Worm (Caenorhabditis elegans) whole organism, young adult: ENCODE data around the gene srz-13.

Experiments
- B0019.2 ChIP-seq: fragments of 200-800 bp; sonication (Bioruptor generic); conservative IDR thresholded peaks from 2 replicates; pipeline ENCODE4 v1.3.6; 2022; ENCODE audit warnings: missing genetic modification reagents, missing genetic modification characterization, missing compliant biosample characterization
- B0035.1 ChIP-seq: sonication (generic microtip); optimal IDR thresholded peaks from 2 replicates; lab custom pipeline; 2016; ENCODE audit warnings: missing genetic modification characterization, mild to moderate bottlenecking, missing compliant biosample characterization, missing genotype, missing genetic modification reagents
- F22D6.2 ChIP-seq: sonication (generic microtip); optimal IDR thresholded peaks from 2 replicates; lab custom pipeline; 2016; ENCODE audit warnings: mild to moderate bottlenecking, missing genetic modification characterization, missing compliant biosample characterization
- F49E8.2 ChIP-seq: sonication (generic microtip); optimal IDR thresholded peaks from 3 replicates; lab custom pipeline; 2017; ENCODE audit warnings: missing genetic modification characterization, mild to moderate bottlenecking, missing compliant biosample characterization, antibody characterized with exemption, moderate library complexity; ENCODE audit not compliant: insufficient read depth
- F55B11.4 ChIP-seq: sonication (generic microtip); optimal IDR thresholded peaks from 2 replicates; lab custom pipeline; 2016; ENCODE audit warnings: missing compliant biosample characterization, missing genetic modification characterization, borderline replicate concordance; ENCODE audit not compliant: insufficient read depth
- T26A5.8 ChIP-seq: sonication (generic microtip); optimal IDR thresholded peaks from 2 replicates; lab custom pipeline; 2016; ENCODE audit warnings: missing genetic modification characterization, missing compliant biosample characterization
- Y53F4B.3 ChIP-seq: fragments of 200-800 bp; sonication (Bioruptor generic); IDR thresholded peaks from 2 replicates; pipeline ENCODE4 v1.3.6; 2022; ENCODE audit warnings: missing genetic modification reagents, missing genetic modification characterization, missing compliant biosample characterization
- Y67H2A.10 ChIP-seq: fragments of 200-800 bp; sonication (Bioruptor generic); conservative IDR thresholded peaks from 2 replicates; pipeline ENCODE4 v1.3.6; 2022; ENCODE audit warnings: missing genetic modification reagents, missing genetic modification characterization, missing compliant biosample characterization
- aptf-3 ChIP-seq: fragments of 200-800 bp; sonication (Bioruptor generic); IDR thresholded peaks from 2 replicates; pipeline ENCODE4 v1.3.6; 2022; ENCODE audit warnings: missing genetic modification characterization, missing compliant biosample characterization
- cebp-2 ChIP-seq: fragments of 200-800 bp; sonication (Bioruptor generic); IDR thresholded peaks from 2 replicates; pipeline ENCODE4 v1.3.6; 2022; ENCODE audit warnings: missing genetic modification characterization, missing compliant biosample characterization
- ceh-100 ChIP-seq: fragments of 200-800 bp; sonication (Bioruptor generic); IDR thresholded peaks from 2 replicates; pipeline ENCODE4 v1.3.6; 2022; ENCODE audit warnings: missing genetic modification reagents, missing genetic modification characterization, missing compliant biosample characterization
- ceh-40 ChIP-seq: fragments of 200-800 bp; sonication (Bioruptor generic); IDR thresholded peaks from 2 replicates; pipeline ENCODE4 v1.3.6; 2022; ENCODE audit warnings: missing genetic modification characterization, missing compliant biosample characterization
- die-1 ChIP-seq: sonication (generic microtip); optimal IDR thresholded peaks from 2 replicates; lab custom pipeline; 2016; ENCODE audit warnings: missing genotype, mild to moderate bottlenecking, missing genetic modification characterization, missing compliant biosample characterization
- egl-44 ChIP-seq: fragments of 200-800 bp; sonication (Bioruptor generic); IDR thresholded peaks from 2 replicates; pipeline ENCODE4 v1.3.6; 2022; ENCODE audit warnings: missing genetic modification reagents, missing genetic modification characterization, missing compliant biosample characterization
- gei-17 ChIP-seq: fragments of 200-800 bp; sonication (Bioruptor generic); optimal IDR thresholded peaks from 2 replicates; lab custom pipeline; 2018; ENCODE audit warnings: mild to moderate bottlenecking, missing genetic modification characterization, missing compliant biosample characterization
- hlh-12 ChIP-seq: sonication (generic microtip); optimal IDR thresholded peaks from 2 replicates; lab custom pipeline; 2016; ENCODE audit warnings: missing genetic modification characterization, missing compliant biosample characterization
- hmg-1.2 ChIP-seq: fragments of 200-800 bp; sonication (Bioruptor generic); IDR thresholded peaks from 2 replicates; pipeline ENCODE4 v1.3.6; 2022; ENCODE audit warnings: missing genetic modification reagents, missing genetic modification characterization, missing compliant biosample characterization
- lin-26 ChIP-seq: fragments of 200-800 bp; sonication (Bioruptor generic); IDR thresholded peaks from 2 replicates; pipeline ENCODE4 v1.3.6; 2022; ENCODE audit warnings: missing genetic modification reagents, missing genetic modification characterization, missing compliant biosample characterization
- lir-1 ChIP-seq: fragments of 200-800 bp; sonication (Bioruptor generic); conservative IDR thresholded peaks from 2 replicates; pipeline ENCODE4 v1.3.6; 2022; ENCODE audit warnings: missing genetic modification reagents, missing genetic modification characterization, missing compliant biosample characterization
- lsy-27 ChIP-seq: sonication (generic microtip); optimal IDR thresholded peaks from 2 replicates; lab custom pipeline; 2017; ENCODE audit warnings: missing genetic modification characterization, mild to moderate bottlenecking, missing compliant biosample characterization, antibody characterized with exemption, missing genotype, borderline replicate concordance; ENCODE audit not compliant: insufficient read depth
- mes-4 ChIP-seq: sonication (generic microtip); optimal IDR thresholded peaks from 2 replicates; lab custom pipeline; 2016; ENCODE audit warnings: missing genotype, missing genetic modification characterization, missing compliant biosample characterization
- nhr-27 ChIP-seq: fragments of 200-800 bp; sonication (Bioruptor generic); optimal IDR thresholded peaks from 2 replicates; lab custom pipeline; 2018; ENCODE audit warnings: mild to moderate bottlenecking, missing genetic modification characterization, moderate library complexity, missing compliant biosample characterization
- rpc-1 ChIP-seq, 2 experiments: fragments of 150-350 bp in 1 of 2; sonication (generic microtip) in 1 of 2; optimal IDR thresholded peaks; 2 replicates each; lab custom pipeline; 2014 to 2018; ENCODE audit warnings: missing biosample characterization in 1 of 2, missing genetic modification characterization in 1 of 2, missing genetic modification reagents in 1 of 2, missing genotype in 1 of 2
- sdz-38 ChIP-seq: sonication (generic microtip); optimal IDR thresholded peaks from 2 replicates; lab custom pipeline; 2016; ENCODE audit warnings: missing genotype, missing genetic modification characterization, missing compliant biosample characterization
- snpc-1.1 ChIP-seq: sonication (generic microtip); optimal IDR thresholded peaks from 2 replicates; lab custom pipeline; 2017; ENCODE audit warnings: missing genetic modification characterization, mild to moderate bottlenecking, missing compliant biosample characterization, antibody characterized with exemption, moderate library complexity, missing genotype, missing genetic modification reagents; ENCODE audit not compliant: insufficient read depth
- snpc-1.3 ChIP-seq: sonication (generic microtip); optimal IDR thresholded peaks from 2 replicates; lab custom pipeline; 2017; ENCODE audit warnings: missing genetic modification characterization, mild to moderate bottlenecking, missing compliant biosample characterization, antibody characterized with exemption, moderate library complexity, missing genotype, missing genetic modification reagents; ENCODE audit not compliant: insufficient read depth
- snpc-4 ChIP-seq, 5 experiments: fragments of 150-350 bp in 1 of 5; sonication (generic microtip) in 4 of 5; optimal IDR thresholded peaks; 2 replicates each; lab custom pipeline; 2014 to 2018; ENCODE audit warnings: missing genetic modification characterization in 5 of 5, missing biosample characterization in 3 of 5, antibody characterized with exemption in 2 of 5, mild to moderate bottlenecking in 2 of 5, missing compliant biosample characterization in 2 of 5, missing genotype in 2 of 5, moderate library complexity in 2 of 5, missing genetic modification reagents in 1 of 5
- sptf-2 ChIP-seq: fragments of 200-800 bp; sonication (Bioruptor generic); optimal IDR thresholded peaks from 2 replicates; lab custom pipeline; 2018; ENCODE audit warnings: mild to moderate bottlenecking, missing genetic modification characterization, missing compliant biosample characterization
- tbx-9 ChIP-seq: sonication (generic microtip); optimal IDR thresholded peaks from 2 replicates; lab custom pipeline; 2016; ENCODE audit warnings: borderline replicate concordance, missing genetic modification characterization, inconsistent platforms, missing compliant biosample characterization
- unc-130 ChIP-seq: sonication (generic microtip); optimal IDR thresholded peaks from 2 replicates; lab custom pipeline; 2016; ENCODE audit warnings: missing genetic modification reagents, missing genetic modification characterization, missing compliant biosample characterization
- zfh-2 ChIP-seq: fragments of 200-800 bp; sonication (Bioruptor generic); conservative IDR thresholded peaks from 2 replicates; pipeline ENCODE4 v1.3.6; 2022; ENCODE audit warnings: missing genetic modification reagents, missing genetic modification characterization, missing compliant biosample characterization

srz-13 gene

ce11 chrV:16198016-16198415, 15.8 kb downstream of the srz-13 start, which contains the start of gene F11A5.5:
TSS of gene F11A5.5 (plus strand) at chrV:16198316.
- no peak for TF ChIP-seq die-1 (tag; lab: Kevin White, UChicago)
- TF ChIP-seq snpc-4 (GFP tag; optimal IDR thresholded peaks at IDR 0.05; lab: Kevin White, UChicago), result no peak
- TF ChIP-seq snpc-4 (tag; optimal IDR thresholded peaks at IDR 0.05; lab: Kevin White, UChicago), result no peak
- no peak for TF ChIP-seq F22D6.2 (tag; lab: Kevin White, UChicago)
- TF ChIP-seq nhr-27 (tag; lab: Kevin White, UChicago), result no peak
- TF ChIP-seq zfh-2 (GFP tag; lab: Robert Waterston, UW), result no peak
- TF ChIP-seq ceh-100 (GFP tag; lab: Robert Waterston, UW), result no peak
- no peak for TF ChIP-seq sptf-2 (GFP tag; lab: Kevin White, UChicago)
- TF ChIP-seq egl-44 (GFP tag; lab: Robert Waterston, UW), result no peak
- TF ChIP-seq ceh-40 (GFP tag; lab: Robert Waterston, UW), result no peak
- no peak for TF ChIP-seq gei-17
- no peak for TF ChIP-seq aptf-3 (GFP tag; lab: Robert Waterston, UW)

DNA sequence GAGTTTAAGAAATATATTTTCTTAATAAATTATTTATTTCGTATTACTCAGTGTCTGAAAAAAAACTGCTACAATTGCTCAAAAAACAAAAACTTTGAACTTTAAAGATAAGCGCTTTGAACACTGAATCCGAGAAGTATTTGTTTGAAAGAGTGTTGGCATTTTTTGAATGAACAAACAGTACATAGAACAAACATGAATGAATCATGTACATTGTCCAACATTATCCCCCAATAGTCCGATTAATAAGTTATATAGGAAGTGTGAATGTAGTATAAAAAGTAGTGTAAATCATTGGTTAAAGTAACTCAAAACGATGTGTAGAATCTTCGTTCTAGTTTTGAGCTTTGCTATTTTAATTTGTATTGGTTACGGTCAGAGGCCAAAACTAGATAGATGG, 19.5 kb downstream of the srz-13 start, which contains the start of gene F11A5.17:
Gene F11A5.17 (plus strand): TSS at position 301 of the 400 bp plus-strand sequence.
- TF ChIP-seq Y53F4B.3 (GFP tag; lab: Robert Waterston, UW) (no peak), Y67H2A.10 (GFP tag; lab: Robert Waterston, UW) (no peak), sdz-38 (tag; lab: Kevin White, UChicago) (no peak), lin-26 (GFP tag; lab: Robert Waterston, UW) (no peak), rpc-1 (optimal IDR thresholded peaks at IDR 0.05; lab: Kevin White, UChicago) (no peak), rpc-1 (tag; optimal IDR thresholded peaks at IDR 0.05; lab: Kevin White, UChicago) (no peak), hmg-1.2 (GFP tag; lab: Robert Waterston, UW) (no peak), unc-130 (no peak), tbx-9 (tag; lab: Kevin White, UChicago) (no peak), nhr-27 (tag; lab: Kevin White, UChicago) (no peak), B0035.1 (tag; lab: Kevin White, UChicago) (no peak), snpc-1.3 (tag; lab: Kevin White, UChicago) (no peak), T26A5.8 (no peak), hlh-12 (tag; lab: Kevin White, UChicago) (no peak), lsy-27 (tag; lab: Kevin White, UChicago) (no peak), lir-1 (GFP tag; lab: Robert Waterston, UW) (no peak), mes-4 (no peak), F55B11.4 (tag; lab: Kevin White, UChicago) (no peak)

DNA sequence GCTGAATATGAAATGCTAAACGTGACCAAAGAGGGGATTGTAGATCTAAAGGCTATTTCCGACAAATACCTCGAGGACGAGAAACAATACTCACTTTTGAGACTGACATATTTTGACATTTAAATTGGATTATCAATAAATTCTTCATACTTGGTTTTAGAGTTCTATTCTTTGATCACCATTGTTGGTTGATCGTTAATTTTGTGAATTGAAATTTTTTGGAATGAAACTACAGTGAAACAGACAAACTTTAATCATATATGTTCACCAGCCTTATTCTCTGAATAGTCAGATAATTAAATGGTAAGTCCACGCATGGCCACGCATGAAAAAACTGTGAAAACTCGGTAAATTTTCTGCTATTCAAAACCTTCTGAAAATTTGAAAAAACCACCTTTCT, 20.4 kb downstream of the srz-13 start, which contains the start of gene F11A5.18:
Gene F11A5.18 (plus strand): TSS at position 301 of the 400 bp plus-strand sequence.
- no peak for TF ChIP-seq hlh-12 (tag; lab: Kevin White, UChicago)
- no peak for TF ChIP-seq snpc-1.3 (tag; lab: Kevin White, UChicago)
- TF ChIP-seq B0019.2 (GFP tag; lab: Robert Waterston, UW), result no peak
- TF ChIP-seq cebp-2 (GFP tag; lab: Robert Waterston, UW), result no peak

DNA sequence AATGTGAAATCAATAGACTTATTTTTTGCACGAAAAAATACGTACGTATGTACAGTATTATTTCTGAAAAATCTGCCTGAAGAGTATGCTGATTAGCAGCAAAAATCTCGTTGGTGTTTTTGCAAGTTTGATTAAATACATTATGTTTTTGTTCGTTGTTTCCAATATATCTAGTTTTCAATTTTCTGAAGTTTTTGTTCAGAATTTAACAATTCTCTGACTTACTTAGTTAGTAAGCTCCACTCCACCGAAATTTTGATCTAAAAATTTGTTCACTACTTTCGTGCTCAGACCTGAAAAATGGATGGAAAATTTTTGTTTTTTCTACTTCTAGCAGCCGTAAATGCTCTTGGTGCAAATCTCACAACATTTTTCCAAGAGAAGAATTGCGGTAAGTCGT, 22.7 kb downstream of the srz-13 start, which contains the start of gene irld-26:
Gene irld-26 (plus strand): TSS at position 301 of the 400 bp plus-strand sequence.
- no peak for TF ChIP-seq F49E8.2 (tag; lab: Kevin White, UChicago)
- no peak for TF ChIP-seq snpc-1.1
